Fruit fly (Drosophila melanogaster) whole organism, embryonic: ENCODE results near the gene CG5255.

Experiments used
- Bdp1 ChIP-seq: fragments of 200-800 bp; sonication (Bioruptor generic); optimal IDR thresholded peaks from 3 replicates; lab custom pipeline; 2016; ENCODE audit warnings: missing biosample characterization, missing genetic modification characterization
- Blimp-1 ChIP-seq: fragments of 200-800 bp; sonication (Bioruptor generic); optimal IDR thresholded peaks from 3 replicates; lab custom pipeline; 2018; ENCODE audit warnings: missing biosample characterization, missing genetic modification characterization, mild to moderate bottlenecking, moderate library complexity, missing genetic modification reagents
- CG10267 ChIP-seq: fragments of 200-800 bp; sonication (Bioruptor generic); optimal IDR thresholded peaks from 2 replicates; lab custom pipeline; 2018; ENCODE audit warnings: missing biosample characterization, mild to moderate bottlenecking, missing genetic modification characterization, moderate library complexity
- CG11504 ChIP-seq: fragments of 200-800 bp; sonication (Bioruptor generic); optimal IDR thresholded peaks from 3 replicates; lab custom pipeline; 2019; ENCODE audit warnings: missing biosample characterization, mild to moderate bottlenecking, missing genetic modification characterization, moderate library complexity
- CG12769 ChIP-seq: fragments of 200-800 bp; sonication (Bioruptor generic); optimal IDR thresholded peaks from 2 replicates; lab custom pipeline; 2019; ENCODE audit warnings: missing biosample characterization, mild to moderate bottlenecking, missing genetic modification characterization, moderate library complexity
- CG12942 ChIP-seq: fragments of 200-800 bp; sonication (Bioruptor generic); optimal IDR thresholded peaks from 3 replicates; lab custom pipeline; 2016; ENCODE audit warnings: missing biosample characterization, missing genetic modification characterization
- CG13424 ChIP-seq: fragments of 200-800 bp; sonication (Bioruptor generic); optimal IDR thresholded peaks from 2 replicates; lab custom pipeline; 2019; ENCODE audit warnings: missing biosample characterization, mild to moderate bottlenecking, missing genetic modification characterization, moderate library complexity
- CG16815 ChIP-seq: fragments of 200-800 bp; sonication (Bioruptor generic); optimal IDR thresholded peaks from 3 replicates; lab custom pipeline; 2017; ENCODE audit warnings: missing biosample characterization, mild to moderate bottlenecking, missing genetic modification characterization
- CG17361 ChIP-seq: fragments of 200-800 bp; sonication (Bioruptor generic); IDR thresholded peaks from 3 replicates; pipeline ENCODE4 v1.3.6; 2022; ENCODE audit warnings: missing biosample characterization, missing genetic modification characterization
- CG1792 ChIP-seq: fragments of 200-800 bp; sonication (Bioruptor generic); optimal IDR thresholded peaks from 2 replicates; lab custom pipeline; 2016; ENCODE audit warnings: missing biosample characterization, missing genetic modification characterization
- CG2120 ChIP-seq: fragments of 200-800 bp; sonication (Bioruptor generic); optimal IDR thresholded peaks from 3 replicates; lab custom pipeline; 2016; ENCODE audit warnings: missing biosample characterization, missing genetic modification characterization
- CG2199 ChIP-seq: fragments of 200-800 bp; sonication (Bioruptor generic); IDR thresholded peaks from 3 replicates; pipeline ENCODE4 v1.3.6; 2022; ENCODE audit warnings: missing biosample characterization, missing genetic modification characterization
- CG2678 ChIP-seq: fragments of 200-800 bp; sonication (Bioruptor generic); optimal IDR thresholded peaks from 3 replicates; lab custom pipeline; 2019; ENCODE audit warnings: missing biosample characterization, mild to moderate bottlenecking, missing genetic modification characterization, moderate library complexity
- CG30403 ChIP-seq: fragments of 200-800 bp; sonication (Bioruptor generic); optimal IDR thresholded peaks from 3 replicates; lab custom pipeline; 2016; ENCODE audit warnings: missing biosample characterization, missing genetic modification characterization
- CG31441 ChIP-seq: fragments of 200-800 bp; sonication (Bioruptor generic); IDR thresholded peaks from 2 replicates; pipeline ENCODE4 v1.3.6; 2022; ENCODE audit warnings: missing biosample characterization, missing genetic modification characterization
- CG3281 ChIP-seq: fragments of 200-800 bp; sonication (Bioruptor generic); optimal IDR thresholded peaks from 3 replicates; lab custom pipeline; 2017; ENCODE audit warnings: missing biosample characterization, mild to moderate bottlenecking, missing genetic modification characterization
- CG3726 ChIP-seq: fragments of 200-800 bp; sonication (Bioruptor generic); IDR thresholded peaks from 3 replicates; pipeline ENCODE4, ENCODE4 v1.3.6; 2022; ENCODE audit warnings: missing biosample characterization, missing genetic modification characterization
- CG6791 ChIP-seq: fragments of 200-800 bp; sonication (Bioruptor generic); IDR thresholded peaks from 3 replicates; pipeline ENCODE4 v1.3.6; 2022; ENCODE audit warnings: missing biosample characterization, missing genetic modification characterization; ENCODE audit not compliant: partially characterized antibody
- CG7556 ChIP-seq: fragments of 200-800 bp; sonication (Bioruptor generic); optimal IDR thresholded peaks from 2 replicates; lab custom pipeline; 2017; ENCODE audit warnings: missing biosample characterization, mild to moderate bottlenecking, missing genetic modification characterization
- CG8089 ChIP-seq: fragments of 200-800 bp; sonication (Bioruptor generic); optimal IDR thresholded peaks from 3 replicates; lab custom pipeline; 2016; ENCODE audit warnings: missing biosample characterization, missing genetic modification characterization
- CG8359 ChIP-seq: fragments of 200-800 bp; sonication (Bioruptor generic); optimal IDR thresholded peaks from 2 replicates; lab custom pipeline; 2017; ENCODE audit warnings: missing biosample characterization, mild to moderate bottlenecking, missing genetic modification characterization, borderline replicate concordance
- CG9437 ChIP-seq: fragments of 200-800 bp; sonication (Bioruptor generic); optimal IDR thresholded peaks from 2 replicates; lab custom pipeline; 2018; ENCODE audit warnings: missing biosample characterization, mild to moderate bottlenecking, missing genetic modification characterization
- Camta ChIP-seq: fragments of 200-800 bp; sonication (Bioruptor generic); optimal IDR thresholded peaks from 2 replicates; lab custom pipeline; 2016; ENCODE audit warnings: missing biosample characterization, missing genetic modification characterization
- CoRest ChIP-seq: fragments of 200-800 bp; sonication (Bioruptor generic); optimal IDR thresholded peaks from 3 replicates; lab custom pipeline; 2018; ENCODE audit warnings: missing biosample characterization, mild to moderate bottlenecking, missing genetic modification characterization, moderate library complexity
- D19A ChIP-seq: fragments of 200-800 bp; optimal IDR thresholded peaks from 3 replicates; lab custom pipeline; 2019; ENCODE audit warnings: missing biosample characterization, mild to moderate bottlenecking, missing genetic modification characterization, moderate library complexity
- Fer3 ChIP-seq: fragments of 200-800 bp; sonication (Bioruptor generic); optimal IDR thresholded peaks from 2 replicates; lab custom pipeline; 2018; ENCODE audit warnings: missing biosample characterization, mild to moderate bottlenecking, missing genetic modification characterization, moderate library complexity
- Med ChIP-seq: fragments of 200-800 bp; sonication (Bioruptor generic); peaks from one replicate; lab custom pipeline; 2016; ENCODE audit warnings: missing biosample characterization, missing genetic modification characterization, mild to moderate bottlenecking, inconsistent platforms, moderate library complexity
- Oaz ChIP-seq: fragments of 200-800 bp; sonication (Bioruptor generic); IDR thresholded peaks from 2 replicates; pipeline ENCODE4 v1.3.6; 2022; ENCODE audit warnings: missing biosample characterization, missing genetic modification characterization
- PHDP ChIP-seq: fragments of 200-800 bp; sonication (Bioruptor generic); optimal IDR thresholded peaks from 3 replicates; lab custom pipeline; 2018; ENCODE audit warnings: missing biosample characterization, mild to moderate bottlenecking, missing genetic modification characterization, moderate library complexity
- Pdp1 ChIP-seq, 2 experiments: fragments of 200-800 bp; sonication (Bioruptor generic); optimal IDR thresholded peaks; 3 replicates each; lab custom pipeline; 2016; ENCODE audit warnings: missing biosample characterization in 2 of 2, missing genetic modification characterization in 2 of 2, mild to moderate bottlenecking in 1 of 2, moderate library complexity in 1 of 2
- Sox100B ChIP-seq: fragments of 200-800 bp; sonication (Bioruptor generic); optimal IDR thresholded peaks from 3 replicates; lab custom pipeline; 2018; ENCODE audit warnings: missing biosample characterization, mild to moderate bottlenecking, missing genetic modification characterization
- Ssrp ChIP-seq: fragments of 200-800 bp; sonication (Bioruptor generic); optimal IDR thresholded peaks from 2 replicates; lab custom pipeline; 2018; ENCODE audit warnings: missing biosample characterization, mild to moderate bottlenecking, missing genetic modification characterization, moderate library complexity
- ase ChIP-seq: fragments of 200-800 bp; sonication (Bioruptor generic); IDR thresholded peaks from 3 replicates; pipeline ENCODE4 v1.3.6; 2022; ENCODE audit warnings: missing biosample characterization, missing genetic modification characterization
- az2 ChIP-seq: fragments of 200-800 bp; sonication (Bioruptor generic); optimal IDR thresholded peaks from 3 replicates; lab custom pipeline; 2016; ENCODE audit warnings: missing biosample characterization, missing genetic modification characterization
- chif ChIP-seq, 2 experiments: fragments of 200-800 bp; sonication (Bioruptor generic); optimal IDR thresholded peaks; 3 replicates each; lab custom pipeline; 2016; ENCODE audit warnings: missing biosample characterization in 2 of 2, missing genetic modification characterization in 2 of 2
- crol ChIP-seq: fragments of 200-800 bp; sonication (Bioruptor generic); IDR thresholded peaks from 2 replicates; pipeline ENCODE4 v1.3.6; 2022; ENCODE audit warnings: missing biosample characterization, missing genetic modification characterization
- dimm ChIP-seq: fragments of 200-800 bp; sonication (Bioruptor generic); IDR thresholded peaks from 2 replicates; pipeline ENCODE4 v1.3.6; 2022; ENCODE audit warnings: missing biosample characterization, missing genetic modification characterization
- dmrt11E ChIP-seq: fragments of 200-800 bp; sonication (Bioruptor generic); optimal IDR thresholded peaks from 3 replicates; lab custom pipeline; 2018; ENCODE audit warnings: missing biosample characterization, mild to moderate bottlenecking, missing genetic modification characterization, moderate library complexity
- gcm ChIP-seq: fragments of 200-800 bp; sonication (Bioruptor generic); optimal IDR thresholded peaks from 2 replicates; lab custom pipeline; 2019; ENCODE audit warnings: missing biosample characterization, mild to moderate bottlenecking, missing genetic modification characterization, moderate library complexity
- gsb-n ChIP-seq: fragments of 200-800 bp; sonication (Bioruptor generic); optimal IDR thresholded peaks from 3 replicates; lab custom pipeline; 2018; ENCODE audit warnings: missing biosample characterization, mild to moderate bottlenecking, missing genetic modification characterization
- kni ChIP-seq: fragments of 200-800 bp; sonication (Bioruptor generic); optimal IDR thresholded peaks from 3 replicates; lab custom pipeline; 2017; ENCODE audit warnings: mild to moderate bottlenecking, missing biosample characterization, missing genetic modification reagents, missing genetic modification characterization
- lola ChIP-seq, 3 experiments: fragments of >200 bp in 2 of 3; fragments of 200-800 bp in 1 of 3; sonication (Bioruptor generic) in 1 of 3; optimal IDR thresholded peaks; 2 replicates each; lab custom pipeline; 2017 to 2019; ENCODE audit warnings: missing biosample characterization in 3 of 3, missing genetic modification characterization in 3 of 3, mild to moderate bottlenecking in 1 of 3, moderate library complexity in 1 of 3
- nom ChIP-seq: fragments of 200-800 bp; sonication (Bioruptor generic); optimal IDR thresholded peaks from 2 replicates; lab custom pipeline; 2017; ENCODE audit warnings: missing biosample characterization, missing genetic modification characterization, mild to moderate bottlenecking, moderate library complexity, missing genetic modification reagents
- phol ChIP-seq: fragments of 200-800 bp; sonication (Bioruptor generic); optimal IDR thresholded peaks from 3 replicates; lab custom pipeline; 2018; ENCODE audit warnings: missing biosample characterization, mild to moderate bottlenecking, missing genetic modification characterization, moderate library complexity
- pum ChIP-seq: fragments of 200-800 bp; sonication (Bioruptor generic); optimal IDR thresholded peaks from 2 replicates; lab custom pipeline; 2016; ENCODE audit warnings: missing biosample characterization, missing genetic modification characterization
- sens ChIP-seq: fragments of 200-800 bp; sonication (Bioruptor generic); peaks from one replicate; lab custom pipeline; 2016; ENCODE audit warnings: missing biosample characterization, missing genetic modification characterization
- sob ChIP-seq: fragments of 200-800 bp; sonication (Bioruptor generic); IDR thresholded peaks from 2 replicates; pipeline ENCODE4 v1.3.6; 2022; ENCODE audit warnings: missing biosample characterization, missing genetic modification characterization
- unpg ChIP-seq: fragments of 200-800 bp; sonication (Bioruptor generic); optimal IDR thresholded peaks from 3 replicates; lab custom pipeline; 2018; ENCODE audit warnings: missing biosample characterization, mild to moderate bottlenecking, missing genetic modification characterization, moderate library complexity

Gene CG5255

DNA sequence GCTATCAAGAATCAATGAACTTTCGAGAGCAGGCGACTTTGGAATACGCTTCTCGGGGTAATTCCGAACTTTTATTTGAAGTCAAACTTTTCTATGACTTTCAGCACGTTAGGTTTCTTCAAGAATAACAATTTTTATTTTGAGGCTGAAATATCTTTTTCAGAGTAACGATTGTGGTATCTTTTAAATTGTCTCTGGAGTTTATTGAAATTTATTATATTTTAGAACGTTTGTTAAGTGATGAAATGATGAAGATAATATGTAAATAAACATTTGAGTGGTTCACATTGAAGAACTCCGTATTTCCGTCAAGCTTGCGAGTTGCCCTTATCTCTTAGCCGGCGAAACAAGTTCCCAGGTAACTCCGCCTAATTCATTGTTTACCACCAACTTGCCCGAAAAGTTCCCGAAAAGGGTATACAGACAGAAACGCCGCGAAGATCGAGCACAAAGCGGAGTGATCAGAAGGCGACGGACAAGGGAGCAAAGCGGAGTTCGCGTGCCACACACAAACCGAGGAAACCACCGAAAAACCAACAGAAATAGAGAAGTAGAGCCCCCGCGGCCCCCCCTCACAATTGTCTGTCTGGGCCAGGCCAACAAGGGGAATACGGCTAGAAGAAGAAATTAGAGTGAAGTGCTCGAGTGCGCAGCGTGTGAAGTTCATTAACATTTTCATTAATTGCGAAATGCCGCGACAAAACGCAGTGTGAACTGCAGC, 19.9 kb upstream of the CG5255 start (continued):
- TF ChIP-seq CG13424 (peak; percentile 18), Blimp-1 (GFP tag; lab: Kevin White, UChicago) (peak; percentile 39), Bdp1 (GFP tag; lab: Kevin White, UChicago) (no peak), CG30403 (GFP tag; lab: Kevin White, UChicago) (peak; percentile 37), unpg (GFP tag; lab: Kevin White, UChicago) (peak; percentile 28), CG12942 (GFP tag; lab: Kevin White, UChicago) (no peak), CG12769 (tag; lab: Kevin White, UChicago) (peak; percentile 7), Camta (GFP tag; lab: Kevin White, UChicago) (no peak), CG6791 (GFP tag; lab: Robert Waterston, UW) (0 out of 3 replicates have a peak, but pooled peaks have one; percentile 61), kni (GFP tag; lab: Kevin White, UChicago) (peak; percentile 61), dimm (GFP tag; lab: Robert Waterston, UW) (no peak), Med (GFP tag; lab: Kevin White, UChicago) (peak; percentile 74), CG10267 (tag; lab: Kevin White, UChicago) (peak; percentile 14), CG8089 (GFP tag; lab: Kevin White, UChicago) (no peak), chif (GFP tag; optimal IDR thresholded peaks at IDR 0.05; lab: Kevin White, UChicago) (peak in 1 of 2 experiments; percentile 6), CG2678 (tag; lab: Kevin White, UChicago) (peak; percentile 42), sens (GFP tag; lab: Kevin White, UChicago) (peak; percentile 67), D19A (tag; lab: Kevin White, UChicago) (peak; percentile 95), CG17361 (GFP tag; lab: Robert Waterston, UW) (peak; percentile 69; the same call in 2 of the 3 replicates), CG3726 (0 out of 3 replicates have a peak, but pooled peaks have one; percentile 5), CG2199 (GFP tag; lab: Robert Waterston, UW) (peak; percentile 67; the same call in 2 of the 3 replicates), CG1792 (no peak), Oaz (peak; percentile 34; the same call in 1 of the 2 replicates), phol (tag; lab: Kevin White, UChicago) (peak; percentile 44), CG2120 (GFP tag; lab: Kevin White, UChicago) (peak; percentile 4), pum (GFP tag; lab: Kevin White, UChicago) (peak; percentile 8), crol (GFP tag; lab: Robert Waterston, UW) (peak; percentile 85), dmrt11E (tag; lab: Kevin White, UChicago) (peak; percentile 62), CG11504 (tag; lab: Kevin White, UChicago) (peak; percentile 19), CG8359 (GFP tag; lab: Kevin White, UChicago) (peak; percentile 11), CoRest (tag; lab: Kevin White, UChicago) (peak; percentile 26), Ssrp (tag; lab: Kevin White, UChicago) (peak; percentile 35), PHDP (peak; percentile 25), gsb-n (tag; lab: Kevin White, UChicago) (peak; percentile 42), CG31441 (GFP tag; lab: Robert Waterston, UW) (0 out of 2 replicates have a peak, but pooled peaks have one; percentile 25), lola (GFP tag; optimal IDR thresholded peaks at IDR 0.05; lab: Kevin White, UChicago) (peak in 1 of 3 experiments; percentile 60), sob (GFP tag; lab: Robert Waterston, UW) (no peak), az2 (GFP tag; lab: Kevin White, UChicago) (peak; percentile 29), Pdp1 (GFP tag; optimal IDR thresholded peaks at IDR 0.05; lab: Kevin White, UChicago) (peak in 1 of 2 experiments; percentile 10), Sox100B (GFP tag; lab: Kevin White, UChicago) (peak; percentile 12), CG9437 (GFP tag; lab: Kevin White, UChicago) (peak; percentile 2), CG7556 (GFP tag; lab: Kevin White, UChicago) (peak; percentile 31), nom (GFP tag; lab: Kevin White, UChicago) (peak; percentile 25), gcm (GFP tag; lab: Kevin White, UChicago) (peak; percentile 12), ase (no peak), CG16815 (peak; percentile 7), Fer3 (no peak), CG3281 (GFP tag; lab: Kevin White, UChicago) (no peak)
